Fruit fly (Drosophila melanogaster) whole organism, embryonic: ENCODE data around the gene Fdx1.

Experiments
- Adf1 ChIP-seq: fragments of 200-800 bp; sonication (Bioruptor generic); IDR thresholded peaks from 2 replicates; pipeline ENCODE4 v1.3.6; 2022; ENCODE audit warnings: missing biosample characterization, missing genetic modification characterization
- B-H1 ChIP-seq: fragments of 200-800 bp; sonication (Bioruptor generic); IDR thresholded peaks from 3 replicates; pipeline ENCODE4 v1.3.6; 2022; ENCODE audit warnings: missing biosample characterization, missing genetic modification characterization
- CG1024 ChIP-seq: fragments of 200-800 bp; sonication (Bioruptor generic); IDR thresholded peaks from 2 replicates; pipeline ENCODE4 v1.3.6; 2022; ENCODE audit warnings: missing biosample characterization, missing genetic modification characterization
- CG11723 ChIP-seq: fragments of 200-800 bp; sonication (Bioruptor generic); optimal IDR thresholded peaks from 2 replicates; lab custom pipeline; 2017; ENCODE audit warnings: missing biosample characterization, mild to moderate bottlenecking, missing genetic modification characterization
- CG12155 ChIP-seq: fragments of 200-800 bp; sonication (Bioruptor generic); optimal IDR thresholded peaks from 3 replicates; lab custom pipeline; 2016; ENCODE audit warnings: missing biosample characterization, missing genetic modification characterization
- CG14860 ChIP-seq: fragments of 200-800 bp; sonication (Bioruptor generic); IDR thresholded peaks from 3 replicates; pipeline ENCODE4 v1.3.6; 2022; ENCODE audit warnings: missing biosample characterization, missing genetic modification characterization; ENCODE audit not compliant: partially characterized antibody
- CG14965 ChIP-seq: fragments of 200-800 bp; sonication (Bioruptor generic); optimal IDR thresholded peaks from 2 replicates; lab custom pipeline; 2016; ENCODE audit warnings: missing biosample characterization, missing genetic modification characterization, borderline replicate concordance
- CG15269 ChIP-seq: fragments of 200-800 bp; sonication (Bioruptor generic); optimal IDR thresholded peaks from 2 replicates; lab custom pipeline; 2018; ENCODE audit warnings: missing biosample characterization, mild to moderate bottlenecking, missing genetic modification characterization, moderate library complexity
- CG15696 ChIP-seq: fragments of 200-800 bp; sonication (Bioruptor generic); optimal IDR thresholded peaks from 2 replicates; lab custom pipeline; 2019; ENCODE audit warnings: missing biosample characterization, mild to moderate bottlenecking, missing genetic modification characterization, moderate library complexity
- CG16779 ChIP-seq: fragments of 200-800 bp; sonication (Bioruptor generic); IDR thresholded peaks from 2 replicates; pipeline ENCODE4 v1.3.6; 2022; ENCODE audit warnings: missing biosample characterization, missing genetic modification characterization
- CG17328 ChIP-seq: fragments of 200-800 bp; sonication (Bioruptor generic); IDR thresholded peaks from 2 replicates; pipeline ENCODE4 v1.3.6; 2022; ENCODE audit warnings: missing biosample characterization, missing genetic modification characterization
- CG17385 ChIP-seq: fragments of 200-800 bp; sonication (Bioruptor generic); optimal IDR thresholded peaks from 3 replicates; lab custom pipeline; 2018; ENCODE audit warnings: missing biosample characterization, mild to moderate bottlenecking, missing genetic modification characterization
- CG2202 ChIP-seq: fragments of 200-800 bp; sonication (Bioruptor generic); optimal IDR thresholded peaks from 2 replicates; lab custom pipeline; 2018; ENCODE audit warnings: missing biosample characterization, mild to moderate bottlenecking, missing genetic modification characterization
- CG2889 ChIP-seq: fragments of 200-800 bp; sonication (Bioruptor generic); IDR thresholded peaks from 3 replicates; pipeline ENCODE4 v1.3.6; 2022; ENCODE audit warnings: missing biosample characterization, missing genetic modification characterization
- CG31224 ChIP-seq: fragments of 200-800 bp; sonication (Bioruptor generic); IDR thresholded peaks from 2 replicates; pipeline ENCODE4 v1.3.6; 2022; ENCODE audit warnings: missing biosample characterization, missing genetic modification characterization
- CG32532 ChIP-seq: fragments of 200-800 bp; sonication (Bioruptor generic); IDR thresholded peaks from 2 replicates; pipeline ENCODE4 v1.3.6; 2022; ENCODE audit warnings: missing biosample characterization, missing genetic modification characterization
- CG32767 ChIP-seq: fragments of 200-800 bp; sonication (Bioruptor generic); IDR thresholded peaks from 2 replicates; pipeline ENCODE4 v1.3.6; 2022; ENCODE audit warnings: missing biosample characterization, missing genetic modification characterization
- CG3281 ChIP-seq: fragments of 200-800 bp; sonication (Bioruptor generic); optimal IDR thresholded peaks from 3 replicates; lab custom pipeline; 2017; ENCODE audit warnings: missing biosample characterization, mild to moderate bottlenecking, missing genetic modification characterization
- CG34422 ChIP-seq: fragments of 200-800 bp; sonication (Bioruptor generic); IDR thresholded peaks from 3 replicates; pipeline ENCODE4 v1.3.6; 2022; ENCODE audit warnings: missing biosample characterization, missing genetic modification characterization
- CG4282 ChIP-seq: fragments of 200-800 bp; sonication (Bioruptor generic); optimal IDR thresholded peaks from 2 replicates; lab custom pipeline; 2016; ENCODE audit warnings: missing biosample characterization, missing genetic modification characterization
- CG4424 ChIP-seq: fragments of 200-800 bp; sonication (Bioruptor generic); optimal IDR thresholded peaks from 3 replicates; lab custom pipeline; 2016; ENCODE audit warnings: missing biosample characterization, missing genetic modification characterization
- CG6683 ChIP-seq: fragments of 200-800 bp; sonication (Bioruptor generic); optimal IDR thresholded peaks from 2 replicates; lab custom pipeline; 2017; ENCODE audit warnings: missing biosample characterization, mild to moderate bottlenecking, missing genetic modification characterization, missing genetic modification reagents
- CG7928 ChIP-seq: fragments of 200-800 bp; sonication (Bioruptor generic); optimal IDR thresholded peaks from 2 replicates; lab custom pipeline; 2017; ENCODE audit warnings: missing biosample characterization, mild to moderate bottlenecking, missing genetic modification characterization
- CG8359 ChIP-seq: fragments of 200-800 bp; sonication (Bioruptor generic); optimal IDR thresholded peaks from 2 replicates; lab custom pipeline; 2017; ENCODE audit warnings: missing biosample characterization, mild to moderate bottlenecking, missing genetic modification characterization, borderline replicate concordance
- CG8765 ChIP-seq: fragments of 200-800 bp; sonication (Bioruptor generic); IDR thresholded peaks from 2 replicates; pipeline ENCODE4 v1.3.6; 2022; ENCODE audit warnings: missing biosample characterization, missing genetic modification characterization
- CG9932 ChIP-seq: fragments of 200-800 bp; sonication (Bioruptor generic); IDR thresholded peaks from 2 replicates; pipeline ENCODE4 v1.3.6; 2022; ENCODE audit warnings: missing biosample characterization, missing genetic modification characterization
- Deaf1 ChIP-seq: fragments of 200-800 bp; optimal IDR thresholded peaks from 3 replicates; lab custom pipeline; 2019; ENCODE audit warnings: missing biosample characterization, mild to moderate bottlenecking, missing genetic modification characterization, moderate library complexity
- Elba2 ChIP-seq: fragments of 200-800 bp; sonication (Bioruptor generic); optimal IDR thresholded peaks from 3 replicates; lab custom pipeline; 2016; ENCODE audit warnings: missing biosample characterization, missing genetic modification characterization
- Fer1 ChIP-seq: fragments of 200-800 bp; sonication (Bioruptor generic); optimal IDR thresholded peaks from 2 replicates; lab custom pipeline; 2017; ENCODE audit warnings: missing biosample characterization, mild to moderate bottlenecking, missing genetic modification characterization
- HLH4C ChIP-seq: fragments of 200-800 bp; sonication (Bioruptor generic); IDR thresholded peaks from 3 replicates; pipeline ENCODE4 v1.3.6; 2022; ENCODE audit warnings: missing biosample characterization, missing genetic modification characterization; ENCODE audit not compliant: partially characterized antibody
- Hey ChIP-seq: fragments of 200-800 bp; sonication (Bioruptor generic); optimal IDR thresholded peaks from 3 replicates; lab custom pipeline; 2018; ENCODE audit warnings: missing biosample characterization, mild to moderate bottlenecking, missing genetic modification characterization
- Usf ChIP-seq: fragments of 200-800 bp; sonication (Bioruptor generic); optimal IDR thresholded peaks from 2 replicates; lab custom pipeline; 2017; ENCODE audit warnings: missing genotype, missing biosample characterization, missing genetic modification characterization
- ab ChIP-seq: fragments of 200-800 bp; sonication (Bioruptor generic); optimal IDR thresholded peaks from 2 replicates; lab custom pipeline; 2016; ENCODE audit warnings: missing biosample characterization, missing genetic modification characterization
- ara ChIP-seq: fragments of 200-800 bp; sonication (Bioruptor generic); IDR thresholded peaks from 2 replicates; pipeline ENCODE4 v1.3.6; 2022; ENCODE audit warnings: missing biosample characterization, missing genetic modification characterization
- bsh ChIP-seq, 2 experiments: fragments of 200-800 bp; sonication (Bioruptor generic); optimal IDR thresholded peaks; 2 replicates each; lab custom pipeline; 2017 to 2018; ENCODE audit warnings: mild to moderate bottlenecking in 2 of 2, missing biosample characterization in 2 of 2, missing genetic modification characterization in 2 of 2, moderate library complexity in 1 of 2
- eve ChIP-seq, 2 experiments: fragments of >200 bp; optimal IDR thresholded peaks; 2 replicates each; lab custom pipeline; 2017; ENCODE audit warnings: missing biosample characterization in 2 of 2, missing genetic modification characterization in 2 of 2
- gfzf ChIP-seq: fragments of 200-800 bp; sonication (Bioruptor generic); optimal IDR thresholded peaks from 2 replicates; lab custom pipeline; 2016; ENCODE audit warnings: missing biosample characterization, mild to moderate bottlenecking, missing genetic modification characterization, moderate library complexity
- lilli ChIP-seq: fragments of 200-800 bp; sonication (Bioruptor generic); optimal IDR thresholded peaks from 3 replicates; lab custom pipeline; 2016; ENCODE audit warnings: missing biosample characterization, missing genetic modification characterization
- maf-S ChIP-seq: fragments of 200-800 bp; sonication (Bioruptor generic); optimal IDR thresholded peaks from 2 replicates; lab custom pipeline; 2016; ENCODE audit warnings: missing biosample characterization, missing genetic modification characterization
- mam ChIP-seq: fragments of 200-800 bp; sonication (Bioruptor generic); optimal IDR thresholded peaks from 3 replicates; lab custom pipeline; 2016; ENCODE audit warnings: missing biosample characterization, missing genetic modification characterization
- mld ChIP-seq: fragments of 200-800 bp; sonication (Bioruptor generic); IDR thresholded peaks from 3 replicates; pipeline ENCODE4 v1.3.6; 2022; ENCODE audit warnings: missing biosample characterization, missing genetic modification characterization; ENCODE audit not compliant: partially characterized antibody
- onecut ChIP-seq: fragments of 200-800 bp; sonication (Bioruptor generic); IDR thresholded peaks from 2 replicates; pipeline ENCODE4 v1.3.6; 2022; ENCODE audit warnings: missing biosample characterization, missing genetic modification characterization
- shn ChIP-seq: fragments of 200-800 bp; sonication (Bioruptor generic); optimal IDR thresholded peaks from 3 replicates; lab custom pipeline; 2016; ENCODE audit warnings: missing biosample characterization, missing genetic modification characterization
- stc ChIP-seq: fragments of 200-800 bp; sonication (Bioruptor generic); IDR thresholded peaks from 2 replicates; pipeline ENCODE4 v1.3.6; 2022; ENCODE audit warnings: missing biosample characterization, missing genetic modification characterization
- sug ChIP-seq: fragments of 200-800 bp; optimal IDR thresholded peaks from 2 replicates; lab custom pipeline; 2019; ENCODE audit warnings: missing biosample characterization, mild to moderate bottlenecking, missing genetic modification characterization, moderate library complexity
- tll ChIP-seq, 2 experiments: fragments of 200-800 bp in 1 of 2; fragments of >200 bp in 1 of 2; sonication (Bioruptor generic) in 1 of 2; optimal IDR thresholded peaks; 2 replicates each; lab custom pipeline; 2017 to 2019; ENCODE audit warnings: missing biosample characterization in 2 of 2, missing genetic modification characterization in 2 of 2, mild to moderate bottlenecking in 1 of 2, moderate library complexity in 1 of 2
- tx ChIP-seq: fragments of 200-800 bp; sonication (Bioruptor generic); optimal IDR thresholded peaks from 2 replicates; lab custom pipeline; 2016; ENCODE audit warnings: missing biosample characterization, missing genetic modification characterization
- usp ChIP-seq: fragments of >200 bp; optimal IDR thresholded peaks from 2 replicates; lab custom pipeline; 2017; ENCODE audit warnings: missing biosample characterization, missing genetic modification characterization
- vfl ChIP-seq: fragments of 200-800 bp; sonication (Bioruptor generic); optimal IDR thresholded peaks from 2 replicates; lab custom pipeline; 2016; ENCODE audit warnings: missing biosample characterization, missing genetic modification characterization
- zfh1 ChIP-seq: fragments of 200-800 bp; sonication (Bioruptor generic); IDR thresholded peaks from 3 replicates; pipeline ENCODE4 v1.3.6; 2022; ENCODE audit warnings: missing biosample characterization, missing genetic modification characterization

Gene Fdx1

DNA sequence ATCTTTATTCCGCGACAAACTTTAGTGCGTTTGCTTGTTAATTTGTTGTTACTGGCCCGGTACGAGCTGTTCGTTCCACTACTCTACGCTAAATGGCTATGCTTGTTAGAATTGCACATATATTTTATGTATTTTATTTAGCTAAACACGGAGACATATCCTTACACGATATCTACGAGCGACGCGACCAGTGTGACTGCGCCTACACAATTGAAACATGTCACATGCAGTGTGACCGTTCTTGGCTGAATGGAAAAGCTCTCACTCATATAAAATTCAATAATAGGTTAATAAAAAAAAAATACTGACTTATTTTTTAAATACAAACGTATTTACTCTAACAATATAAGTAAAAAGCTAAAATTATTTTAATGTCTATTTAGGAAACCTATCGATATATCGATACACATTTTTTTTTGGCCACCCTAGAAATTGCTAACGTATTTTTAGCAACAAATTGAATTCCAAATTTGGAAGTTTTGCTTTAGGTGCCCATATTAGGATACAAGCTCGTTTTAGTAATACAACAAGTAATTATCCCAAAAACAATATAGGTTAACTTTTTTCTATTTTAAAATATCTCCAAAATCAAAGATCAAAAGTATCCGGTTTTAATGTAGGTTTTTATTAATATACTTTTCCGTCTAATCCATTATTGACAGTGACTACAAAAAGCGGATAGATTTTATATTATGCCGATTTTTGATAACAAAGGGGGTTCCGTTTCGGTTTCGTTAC lies 28.1 kb upstream of the Fdx1 start, which contains the start of gene CG4080 (continued):
- TF ChIP-seq CG17385 (GFP tag; lab: Kevin White, UChicago) (peak; percentile 8), CG17328 (no peak), B-H1 (GFP tag; lab: Robert Waterston, UW) (no peak), stc (peak; percentile 53; the same call in 1 of the 2 replicates), CG14860 (peak; percentile 59), zfh1 (GFP tag; lab: Robert Waterston, UW) (no peak), CG2889 (GFP tag; lab: Robert Waterston, UW) (no peak), CG14965 (no peak), Hey (tag; lab: Kevin White, UChicago) (no peak), CG9932 (GFP tag; lab: Robert Waterston, UW) (no peak; the same call in 1 of the 2 replicates), usp (GFP tag; lab: Kevin White, UChicago) (no peak), CG1024 (GFP tag; lab: Robert Waterston, UW) (no peak), shn (GFP tag; lab: Kevin White, UChicago) (no peak), tx (GFP tag; lab: Kevin White, UChicago) (no peak), sug (tag; lab: Kevin White, UChicago) (peak; percentile 22), eve (GFP tag; optimal IDR thresholded peaks at IDR 0.05; lab: Kevin White, UChicago) (peak in 1 of 2 experiments; percentile 53), CG2202 (tag; lab: Kevin White, UChicago) (no peak), onecut (GFP tag; lab: Robert Waterston, UW) (no peak), CG15269 (no peak), CG4424 (GFP tag; lab: Kevin White, UChicago) (peak; percentile 8), Deaf1 (tag; lab: Kevin White, UChicago) (peak; percentile 49), HLH4C (peak; percentile 73), Usf (GFP tag; lab: Kevin White, UChicago) (no peak), CG7928 (GFP tag; lab: Kevin White, UChicago) (no peak), gfzf (GFP tag; lab: Kevin White, UChicago) (peak; percentile 90), CG31224 (GFP tag; lab: Robert Waterston, UW) (no peak), Adf1 (GFP tag; lab: Robert Waterston, UW) (no peak), mld (0 out of 3 replicates have a peak, but pooled peaks have one; percentile 33), CG34422 (GFP tag; lab: Robert Waterston, UW) (no peak; the same call in 2 of the 3 replicates), CG3281 (GFP tag; lab: Kevin White, UChicago) (no peak), CG6683 (no peak), CG8359 (no peak), CG11723 (no peak), ab (no peak), CG12155 (peak; percentile 49), CG32767 (no peak), Fer1 (peak; percentile 19), tll (GFP tag; optimal IDR thresholded peaks at IDR 0.05; lab: Kevin White, UChicago) (no peak), Elba2 (no peak), maf-S (no peak), CG15696 (no peak), vfl (no peak), mam (no peak), CG4282 (GFP tag; lab: Kevin White, UChicago) (no peak), ara (no peak), lilli (GFP tag; lab: Kevin White, UChicago) (peak; percentile 52), bsh (GFP tag; optimal IDR thresholded peaks at IDR 0.05; lab: Kevin White, UChicago) (peak in 1 of 2 experiments; percentile 22), CG16779 (GFP tag; lab: Robert Waterston, UW) (no peak), CG32532 (GFP tag; lab: Robert Waterston, UW) (0 out of 2 replicates have a peak, but pooled peaks have one; percentile 7), CG8765 (GFP tag; lab: Robert Waterston, UW) (no peak)
